Worm (Caenorhabditis elegans) whole organism, L3 larva: ENCODE data around the gene lido-8.

Source experiments
- nhr-11 ChIP-seq: fragments of 150-350 bp; optimal IDR thresholded peaks from 2 replicates; lab custom pipeline; 2014; ENCODE audit warnings: missing biosample characterization, missing genetic modification characterization
- nhr-237 ChIP-seq: fragments of 150-350 bp; optimal IDR thresholded peaks from 2 replicates; lab custom pipeline; 2014; ENCODE audit warnings: missing biosample characterization, missing genetic modification characterization
- nhr-76 ChIP-seq: fragments of 150-350 bp; sonication (generic microtip); optimal IDR thresholded peaks from 5 replicates; lab custom pipeline; 2014; ENCODE audit warnings: missing biosample characterization, missing genetic modification characterization
- skn-1 ChIP-seq: fragments of 150-350 bp; optimal IDR thresholded peaks from 2 replicates; lab custom pipeline; 2014; ENCODE audit warnings: missing biosample characterization, missing genetic modification characterization

- TF ChIP-seq nhr-76, result no peak
- TF ChIP-seq nhr-11 (tag; lab: Kevin White, UChicago), result no peak
- TF ChIP-seq skn-1, result no peak
- no peak for TF ChIP-seq nhr-237
Measured at ce11 chrII:2991555-2992083, 5.2 kb upstream of the lido-8 start, which contains the start of gene K08A2.2.
